Fruit fly (Drosophila melanogaster) whole organism, embryonic: ENCODE measurements around the gene nAChRalpha6.

Experiments used
- Ada2b ChIP-seq: fragments of 200-800 bp; sonication (Bioruptor generic); IDR thresholded peaks from 2 replicates; pipeline ENCODE4 v1.3.6; 2022; ENCODE audit warnings: missing biosample characterization, missing genetic modification characterization
- CG10274 ChIP-seq: fragments of 200-800 bp; sonication (Bioruptor generic); optimal IDR thresholded peaks from 3 replicates; lab custom pipeline; 2017; ENCODE audit warnings: missing biosample characterization, mild to moderate bottlenecking, missing genetic modification characterization
- CG11456 ChIP-seq: fragments of 200-800 bp; sonication (Bioruptor generic); IDR thresholded peaks from 3 replicates; pipeline ENCODE4 v1.3.6; 2022; ENCODE audit warnings: missing biosample characterization, missing genetic modification characterization
- CG11695 ChIP-seq: fragments of 200-800 bp; sonication (Bioruptor generic); IDR thresholded peaks from 3 replicates; pipeline ENCODE4 v1.3.6; 2022; ENCODE audit warnings: missing biosample characterization, missing genetic modification characterization
- CG11696 ChIP-seq: fragments of 200-800 bp; sonication (Bioruptor generic); IDR thresholded peaks from 2 replicates; pipeline ENCODE4 v1.3.6; 2022; ENCODE audit warnings: missing biosample characterization, missing genetic modification characterization
- CG12071 ChIP-seq: fragments of 200-800 bp; sonication (Bioruptor generic); optimal IDR thresholded peaks from 3 replicates; lab custom pipeline; 2018; ENCODE audit warnings: missing biosample characterization, mild to moderate bottlenecking, missing genetic modification characterization
- CG12391 ChIP-seq: fragments of 200-800 bp; sonication (Bioruptor generic); optimal IDR thresholded peaks from 3 replicates; lab custom pipeline; 2018; ENCODE audit warnings: missing biosample characterization, mild to moderate bottlenecking, missing genetic modification characterization, moderate library complexity
- CG1529 ChIP-seq: fragments of 200-800 bp; sonication (Bioruptor generic); optimal IDR thresholded peaks from 3 replicates; lab custom pipeline; 2018; ENCODE audit warnings: missing biosample characterization, missing genetic modification characterization
- CG16779 ChIP-seq: fragments of 200-800 bp; sonication (Bioruptor generic); IDR thresholded peaks from 2 replicates; pipeline ENCODE4 v1.3.6; 2022; ENCODE audit warnings: missing biosample characterization, missing genetic modification characterization
- CG17568 ChIP-seq: fragments of 200-800 bp; sonication (Bioruptor generic); optimal IDR thresholded peaks from 2 replicates; lab custom pipeline; 2018; ENCODE audit warnings: missing biosample characterization, mild to moderate bottlenecking, missing genetic modification characterization, moderate library complexity
- CG17912 ChIP-seq: fragments of 200-800 bp; sonication (Bioruptor generic); optimal IDR thresholded peaks from 2 replicates; lab custom pipeline; 2018; ENCODE audit warnings: missing biosample characterization, mild to moderate bottlenecking, missing genetic modification characterization
- CG30403 ChIP-seq: fragments of 200-800 bp; sonication (Bioruptor generic); optimal IDR thresholded peaks from 3 replicates; lab custom pipeline; 2016; ENCODE audit warnings: missing biosample characterization, missing genetic modification characterization
- CG30431 ChIP-seq: fragments of 200-800 bp; sonication (Bioruptor generic); optimal IDR thresholded peaks from 2 replicates; lab custom pipeline; 2017; ENCODE audit warnings: missing biosample characterization, missing genetic modification characterization
- CG3838 ChIP-seq: fragments of 200-800 bp; sonication (Bioruptor generic); optimal IDR thresholded peaks from 3 replicates; lab custom pipeline; 2016; ENCODE audit warnings: missing biosample characterization, missing genetic modification characterization
- CG4282 ChIP-seq: fragments of 200-800 bp; sonication (Bioruptor generic); optimal IDR thresholded peaks from 2 replicates; lab custom pipeline; 2016; ENCODE audit warnings: missing biosample characterization, missing genetic modification characterization
- CG4820 ChIP-seq: fragments of 200-800 bp; sonication (Bioruptor generic); optimal IDR thresholded peaks from 3 replicates; lab custom pipeline; 2016; ENCODE audit warnings: missing biosample characterization, missing genetic modification characterization
- CG6175 ChIP-seq: fragments of 200-800 bp; sonication (Bioruptor generic); IDR thresholded peaks from 3 replicates; pipeline ENCODE4 v1.3.6; 2022; ENCODE audit warnings: missing biosample characterization, missing genetic modification characterization
- CG8290 ChIP-seq, 3 experiments: fragments of 200-800 bp; sonication (Bioruptor generic); optimal IDR thresholded peaks; 2 replicates each; lab custom pipeline; 2016 to 2019; ENCODE audit warnings: missing biosample characterization in 3 of 3, missing genetic modification characterization in 3 of 3, mild to moderate bottlenecking in 2 of 3, moderate library complexity in 1 of 3
- CG8765 ChIP-seq: fragments of 200-800 bp; sonication (Bioruptor generic); IDR thresholded peaks from 2 replicates; pipeline ENCODE4 v1.3.6; 2022; ENCODE audit warnings: missing biosample characterization, missing genetic modification characterization
- CG9215 ChIP-seq: fragments of 200-800 bp; sonication (Bioruptor generic); IDR thresholded peaks from 2 replicates; pipeline ENCODE4 v1.3.6; 2022; ENCODE audit warnings: missing biosample characterization, missing genetic modification characterization
- CG9609 ChIP-seq: fragments of 200-800 bp; sonication (Bioruptor generic); optimal IDR thresholded peaks from 3 replicates; lab custom pipeline; 2016; ENCODE audit warnings: missing biosample characterization, missing genetic modification characterization
- CkIIα-i1 ChIP-seq: fragments of 200-800 bp; sonication (Bioruptor generic); IDR thresholded peaks from 2 replicates; pipeline ENCODE4 v1.3.6; 2022; ENCODE audit warnings: missing biosample characterization, missing genetic modification characterization
- Ets97D ChIP-seq: fragments of 200-800 bp; sonication (Bioruptor generic); optimal IDR thresholded peaks from 3 replicates; lab custom pipeline; 2016; ENCODE audit warnings: missing biosample characterization, missing genetic modification characterization
- Fer1 ChIP-seq: fragments of 200-800 bp; sonication (Bioruptor generic); optimal IDR thresholded peaks from 2 replicates; lab custom pipeline; 2017; ENCODE audit warnings: missing biosample characterization, mild to moderate bottlenecking, missing genetic modification characterization
- Hmr ChIP-seq: fragments of 200-800 bp; sonication (Bioruptor generic); optimal IDR thresholded peaks from 3 replicates; lab custom pipeline; 2017; ENCODE audit warnings: mild to moderate bottlenecking, missing biosample characterization, missing genetic modification reagents, missing genetic modification characterization
- Hr3 ChIP-seq: fragments of 200-800 bp; sonication (Bioruptor generic); optimal IDR thresholded peaks from 3 replicates; lab custom pipeline; 2016; ENCODE audit warnings: missing biosample characterization, missing genetic modification characterization
- PHDP ChIP-seq: fragments of 200-800 bp; sonication (Bioruptor generic); optimal IDR thresholded peaks from 3 replicates; lab custom pipeline; 2018; ENCODE audit warnings: missing biosample characterization, mild to moderate bottlenecking, missing genetic modification characterization, moderate library complexity
- Poxn ChIP-seq: fragments of 200-800 bp; sonication (Bioruptor generic); IDR thresholded peaks from 2 replicates; pipeline ENCODE4 v1.3.6; 2022; ENCODE audit warnings: missing biosample characterization, missing genetic modification characterization
- Rx ChIP-seq: fragments of 200-800 bp; sonication (Bioruptor generic); IDR thresholded peaks from 2 replicates; pipeline ENCODE4 v1.3.6; 2022; ENCODE audit warnings: missing biosample characterization, missing genetic modification characterization
- Side ChIP-seq: fragments of 200-800 bp; sonication (Bioruptor generic); optimal IDR thresholded peaks from 2 replicates; lab custom pipeline; 2016; ENCODE audit warnings: missing biosample characterization, missing genetic modification characterization
- Tbp ChIP-seq: fragments of >200 bp; optimal IDR thresholded peaks from 2 replicates; lab custom pipeline; 2018; ENCODE audit warnings: missing biosample characterization, missing genetic modification characterization
- YL-1 ChIP-seq: fragments of 200-800 bp; sonication (Bioruptor generic); optimal IDR thresholded peaks from 3 replicates; lab custom pipeline; 2017; ENCODE audit warnings: missing biosample characterization, mild to moderate bottlenecking, missing genetic modification characterization
- ase ChIP-seq: fragments of 200-800 bp; sonication (Bioruptor generic); IDR thresholded peaks from 3 replicates; pipeline ENCODE4 v1.3.6; 2022; ENCODE audit warnings: missing biosample characterization, missing genetic modification characterization
- dpn ChIP-seq, 2 experiments: fragments of 200-800 bp; sonication (Bioruptor generic); optimal IDR thresholded peaks; 3 replicates each; lab custom pipeline; 2016; ENCODE audit warnings: missing biosample characterization in 2 of 2, missing genetic modification characterization in 2 of 2
- en ChIP-seq: fragments of 200-800 bp; sonication (Bioruptor generic); optimal IDR thresholded peaks from 2 replicates; lab custom pipeline; 2016; ENCODE audit warnings: missing biosample characterization, missing genetic modification characterization
- ewg ChIP-seq: fragments of 200-800 bp; sonication (Bioruptor generic); optimal IDR thresholded peaks from 3 replicates; lab custom pipeline; 2017; ENCODE audit warnings: mild to moderate bottlenecking, missing biosample characterization, missing genetic modification reagents, missing genetic modification characterization
- fd102C ChIP-seq: fragments of 200-800 bp; sonication (Bioruptor generic); optimal IDR thresholded peaks from 2 replicates; lab custom pipeline; 2018; ENCODE audit warnings: missing biosample characterization, mild to moderate bottlenecking, missing genetic modification characterization, moderate library complexity
- fd96Cb ChIP-seq: fragments of 200-800 bp; sonication (Bioruptor generic); optimal IDR thresholded peaks from 2 replicates; lab custom pipeline; 2018; ENCODE audit warnings: missing biosample characterization, mild to moderate bottlenecking, missing genetic modification characterization, moderate library complexity
- jing ChIP-seq: fragments of 200-800 bp; sonication (Bioruptor generic); optimal IDR thresholded peaks from 2 replicates; lab custom pipeline; 2018; ENCODE audit warnings: missing biosample characterization, mild to moderate bottlenecking, missing genetic modification characterization
- lola ChIP-seq, 3 experiments: fragments of >200 bp in 2 of 3; fragments of 200-800 bp in 1 of 3; sonication (Bioruptor generic) in 1 of 3; optimal IDR thresholded peaks; 2 replicates each; lab custom pipeline; 2017 to 2019; ENCODE audit warnings: missing biosample characterization in 3 of 3, missing genetic modification characterization in 3 of 3, mild to moderate bottlenecking in 1 of 3, moderate library complexity in 1 of 3
- nerfin-2 ChIP-seq: fragments of 200-800 bp; sonication (Bioruptor generic); IDR thresholded peaks from 2 replicates; pipeline ENCODE4 v1.3.6; 2022; ENCODE audit warnings: missing biosample characterization, missing genetic modification characterization; ENCODE audit not compliant: partially characterized antibody
- nmo ChIP-seq: fragments of 200-800 bp; sonication (Bioruptor generic); optimal IDR thresholded peaks from 2 replicates; lab custom pipeline; 2018; ENCODE audit warnings: missing biosample characterization, mild to moderate bottlenecking, missing genetic modification characterization, moderate library complexity
- oc ChIP-seq: fragments of 200-800 bp; sonication (Bioruptor generic); optimal IDR thresholded peaks from 2 replicates; lab custom pipeline; 2018; ENCODE audit warnings: missing biosample characterization, mild to moderate bottlenecking, missing genetic modification characterization, moderate library complexity
- odd ChIP-seq: fragments of 200-800 bp; sonication (Bioruptor generic); optimal IDR thresholded peaks from 2 replicates; lab custom pipeline; 2017; ENCODE audit warnings: missing biosample characterization, mild to moderate bottlenecking, missing genetic modification characterization
- ro ChIP-seq: fragments of 200-800 bp; sonication (Bioruptor generic); IDR thresholded peaks from 2 replicates; pipeline ENCODE4 v1.3.6; 2022; ENCODE audit warnings: missing biosample characterization, missing genetic modification characterization
- run ChIP-seq: fragments of 200-800 bp; sonication (Bioruptor generic); optimal IDR thresholded peaks from 3 replicates; lab custom pipeline; 2018; ENCODE audit warnings: missing biosample characterization, mild to moderate bottlenecking, missing genetic modification characterization
- shn ChIP-seq: fragments of 200-800 bp; sonication (Bioruptor generic); optimal IDR thresholded peaks from 3 replicates; lab custom pipeline; 2016; ENCODE audit warnings: missing biosample characterization, missing genetic modification characterization
- so ChIP-seq: fragments of 200-800 bp; sonication (Bioruptor generic); IDR thresholded peaks from 3 replicates; pipeline ENCODE4 v1.3.6; 2022; ENCODE audit warnings: missing biosample characterization, missing genetic modification characterization
- tap ChIP-seq: fragments of 200-800 bp; optimal IDR thresholded peaks from 3 replicates; lab custom pipeline; 2019; ENCODE audit warnings: missing biosample characterization, mild to moderate bottlenecking, missing genetic modification characterization, moderate library complexity
- toy ChIP-seq: fragments of 200-800 bp; sonication (Bioruptor generic); IDR thresholded peaks from 2 replicates; pipeline ENCODE4 v1.3.6; 2022; ENCODE audit warnings: missing biosample characterization, missing genetic modification characterization
- ttk ChIP-seq: fragments of 200-800 bp; sonication (Bioruptor generic); IDR thresholded peaks from 2 replicates; pipeline ENCODE4 v2.1.2; 2022; ENCODE audit warnings: missing biosample characterization, missing genetic modification characterization
- unpg ChIP-seq: fragments of 200-800 bp; sonication (Bioruptor generic); optimal IDR thresholded peaks from 3 replicates; lab custom pipeline; 2018; ENCODE audit warnings: missing biosample characterization, mild to moderate bottlenecking, missing genetic modification characterization, moderate library complexity

nAChRalpha6 gene

DNA sequence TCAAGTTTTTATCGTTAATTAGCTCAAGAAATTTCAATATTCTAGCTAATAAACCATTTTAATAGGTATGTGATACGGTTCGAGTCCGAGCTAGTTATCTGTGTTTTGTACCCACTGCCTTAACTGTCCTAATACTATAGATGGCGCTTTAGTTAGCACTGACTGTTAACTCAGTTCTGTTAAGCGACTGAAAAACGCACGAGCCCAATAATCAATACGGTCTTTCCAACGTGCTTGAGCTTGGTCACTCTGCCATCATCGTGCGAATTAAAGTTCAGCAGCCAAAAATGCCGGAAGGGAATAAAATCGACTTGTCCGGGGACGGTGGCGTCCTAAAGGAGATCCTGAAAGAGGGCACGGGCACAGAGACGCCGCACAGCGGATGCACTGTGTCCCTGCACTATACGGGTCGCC is 1.8 kb upstream of the nAChRalpha6 start, which contains the start of gene Fkbp59 (continued):
- TF ChIP-seq Hr3 (GFP tag; lab: Kevin White, UChicago) (no peak), run (tag; lab: Kevin White, UChicago) (no peak), ase (GFP tag; lab: Robert Waterston, UW) (no peak), CG11696 (GFP tag; lab: Robert Waterston, UW) (no peak), lola (GFP tag; optimal IDR thresholded peaks at IDR 0.05; lab: Kevin White, UChicago) (no peak), CG17568 (GFP tag; lab: Kevin White, UChicago) (no peak), CG9609 (GFP tag; lab: Kevin White, UChicago) (no peak), unpg (GFP tag; lab: Kevin White, UChicago) (no peak), CG11695 (GFP tag; lab: Robert Waterston, UW) (no peak), CG30431 (GFP tag; lab: Kevin White, UChicago) (no peak), fd96Cb (tag; lab: Kevin White, UChicago) (no peak), CG1529 (GFP tag; lab: Kevin White, UChicago) (no peak), CG16779 (GFP tag; lab: Robert Waterston, UW) (no peak), CG8765 (GFP tag; lab: Robert Waterston, UW) (no peak), ro (no peak), nmo (peak; percentile 17), PHDP (tag; lab: Kevin White, UChicago) (no peak), fd102C (GFP tag; lab: Kevin White, UChicago) (no peak), Rx (GFP tag; lab: Robert Waterston, UW) (no peak), CG8290 (GFP tag; optimal IDR thresholded peaks at IDR 0.05; lab: Kevin White, UChicago) (peak; percentile 54), CG8290 (tag; optimal IDR thresholded peaks at IDR 0.05; lab: Kevin White, UChicago) (peak in 1 of 2 experiments; percentile 79), CkIIα-i1 (GFP tag; lab: Robert Waterston, UW) (no peak), toy (no peak), CG4820 (GFP tag; lab: Kevin White, UChicago) (no peak), ewg (no peak), ttk (GFP tag; lab: Robert Waterston, UW) (no peak), CG3838 (GFP tag; lab: Kevin White, UChicago) (no peak), CG12391 (peak; percentile 22), CG10274 (GFP tag; lab: Kevin White, UChicago) (no peak), CG30403 (GFP tag; lab: Kevin White, UChicago) (no peak), so (GFP tag; lab: Robert Waterston, UW) (no peak), Hmr (peak; percentile 48), CG12071 (no peak), CG17912 (no peak), Tbp (GFP tag; lab: Kevin White, UChicago) (no peak), CG6175 (no peak), oc (no peak), Ets97D (GFP tag; lab: Kevin White, UChicago) (peak; percentile 23), YL-1 (GFP tag; lab: Kevin White, UChicago) (no peak), shn (GFP tag; lab: Kevin White, UChicago) (no peak), en (GFP tag; lab: Kevin White, UChicago) (no peak), tap (no peak), CG9215 (no peak), jing (GFP tag; lab: Kevin White, UChicago) (no peak), CG4282 (GFP tag; lab: Kevin White, UChicago) (no peak), Fer1 (GFP tag; lab: Kevin White, UChicago) (no peak), Side (GFP tag; lab: Kevin White, UChicago) (no peak), dpn (GFP tag; optimal IDR thresholded peaks at IDR 0.05; lab: Kevin White, UChicago) (peak in 1 of 2 experiments; percentile 4), Poxn (no peak), CG11456 (GFP tag; lab: Robert Waterston, UW) (no peak), nerfin-2 (peak; percentile 96), odd (GFP tag; lab: Kevin White, UChicago) (no peak), Ada2b (GFP tag; lab: Robert Waterston, UW) (no peak)
